Worm (Caenorhabditis elegans) whole organism, L1 larva: Measurements from ENCODE around the gene F32F2.4.

Source experiments
- C16A3.4 ChIP-seq: fragments of 150-350 bp; optimal IDR thresholded peaks from 2 replicates; lab custom pipeline; 2014; ENCODE audit warnings: missing biosample characterization, missing genetic modification characterization
- C34B4.2 ChIP-seq: sonication (generic microtip); optimal IDR thresholded peaks from 2 replicates; lab custom pipeline; 2017; ENCODE audit warnings: mild to moderate bottlenecking, missing genetic modification characterization, missing compliant biosample characterization
- F16B12.6 ChIP-seq: fragments of 150-350 bp; optimal IDR thresholded peaks from 2 replicates; lab custom pipeline; 2014; ENCODE audit warnings: missing biosample characterization, missing genetic modification characterization
- Y116A8C.19 ChIP-seq: sonication (generic microtip); optimal IDR thresholded peaks from 2 replicates; lab custom pipeline; 2016; ENCODE audit warnings: missing compliant biosample characterization, missing genetic modification characterization, borderline replicate concordance
- blmp-1 ChIP-seq: fragments of 150-350 bp; optimal IDR thresholded peaks from 2 replicates; lab custom pipeline; 2014; ENCODE audit warnings: missing biosample characterization, missing genetic modification characterization
- ceh-63 ChIP-seq: fragments of 200-800 bp; sonication (Bioruptor generic); optimal IDR thresholded peaks from 2 replicates; lab custom pipeline; 2018; ENCODE audit warnings: mild to moderate bottlenecking, missing genetic modification characterization, missing compliant biosample characterization
- ceh-82 ChIP-seq, 3 experiments: fragments of 150-350 bp in 1 of 3; sonication (generic microtip) in 2 of 3; optimal IDR thresholded peaks; 2 replicates each; lab custom pipeline; 2014 to 2017; ENCODE audit warnings: missing biosample characterization in 3 of 3, missing genetic modification characterization in 3 of 3
- ceh-88 ChIP-seq: fragments of 200-800 bp; sonication (Bioruptor generic); IDR thresholded peaks from 2 replicates; pipeline ENCODE4 v1.3.6; 2022; ENCODE audit warnings: missing genetic modification characterization, missing compliant biosample characterization
- dpl-1 ChIP-seq, 3 experiments: fragments of 150-350 bp in 2 of 3; sonication (generic microtip) in 1 of 3; optimal IDR thresholded peaks; 2 replicates each; lab custom pipeline; 2014 to 2017; ENCODE audit warnings: missing biosample characterization in 3 of 3, missing genetic modification characterization in 3 of 3, missing genetic modification reagents in 3 of 3
- dsc-1 ChIP-seq: sonication (generic microtip); optimal IDR thresholded peaks from 2 replicates; lab custom pipeline; 2016; ENCODE audit warnings: mild to moderate bottlenecking, missing genetic modification characterization, missing compliant biosample characterization
- efl-1 ChIP-seq, 4 experiments: fragments of 150-350 bp; optimal IDR thresholded peaks in 3 of 4; peaks in 1 of 4; 1 replicate in 1 of 4; 2 replicates in 3 of 4; lab custom pipeline; 2014; ENCODE audit warnings: missing biosample characterization in 2 of 4, missing genetic modification characterization in 2 of 4, missing genetic modification reagents in 2 of 4
- efl-3 ChIP-seq: fragments of 200-800 bp; sonication (Bioruptor generic); optimal IDR thresholded peaks from 2 replicates; lab custom pipeline; 2018; ENCODE audit warnings: mild to moderate bottlenecking, missing genetic modification characterization, missing compliant biosample characterization
- elt-2 ChIP-seq: sonication (generic microtip); optimal IDR thresholded peaks from 2 replicates; lab custom pipeline; 2016; ENCODE audit warnings: missing genetic modification characterization, mild to moderate bottlenecking, inconsistent platforms, missing compliant biosample characterization, missing genetic modification reagents
- elt-3 ChIP-seq, 6 experiments: fragments of 150-350 bp in 1 of 6; sonication (generic microtip); optimal IDR thresholded peaks; 2 replicates each; lab custom pipeline; 2017 to 2018; ENCODE audit warnings: missing biosample characterization in 6 of 6, missing genetic modification characterization in 6 of 6, inconsistent platforms in 1 of 6
- fkh-10 ChIP-seq: sonication (generic microtip); optimal IDR thresholded peaks from 2 replicates; lab custom pipeline; 2017; ENCODE audit warnings: missing biosample characterization, missing genetic modification reagents, missing genetic modification characterization
- fkh-8 ChIP-seq: sonication (generic microtip); optimal IDR thresholded peaks from 2 replicates; lab custom pipeline; 2016; ENCODE audit warnings: mild to moderate bottlenecking, missing genetic modification characterization, missing compliant biosample characterization
- fos-1 ChIP-seq: fragments of 150-350 bp; optimal IDR thresholded peaks from 2 replicates; lab custom pipeline; 2014; ENCODE audit warnings: missing biosample characterization, missing genetic modification characterization
- hlh-17 ChIP-seq: fragments of 200-800 bp; sonication (Bioruptor generic); optimal IDR thresholded peaks from 2 replicates; lab custom pipeline; 2018; ENCODE audit warnings: missing genetic modification characterization, mild to moderate bottlenecking, missing compliant biosample characterization, moderate library complexity, borderline replicate concordance
- hlh-4 ChIP-seq: sonication (generic microtip); optimal IDR thresholded peaks from 2 replicates; lab custom pipeline; 2016; ENCODE audit warnings: mild to moderate bottlenecking, missing genetic modification characterization, missing compliant biosample characterization
- isw-1 ChIP-seq: fragments of 200-800 bp; sonication (Bioruptor generic); IDR thresholded peaks from 2 replicates; pipeline ENCODE4 v1.3.6; 2022; ENCODE audit warnings: missing genetic modification characterization, missing compliant biosample characterization
- lin-14 ChIP-seq: fragments of 200-800 bp; sonication (Bioruptor generic); optimal IDR thresholded peaks from 2 replicates; lab custom pipeline; 2018; ENCODE audit warnings: mild to moderate bottlenecking, missing genetic modification characterization, moderate library complexity, missing compliant biosample characterization
- lin-15B ChIP-seq: fragments of 150-350 bp; sonication (generic microtip); optimal IDR thresholded peaks from 3 replicates; lab custom pipeline; 2014; ENCODE audit warnings: missing biosample characterization, missing genetic modification characterization
- lin-35 ChIP-seq, 2 experiments: fragments of 150-350 bp; optimal IDR thresholded peaks; 2 replicates each; lab custom pipeline; 2014; ENCODE audit warnings: missing biosample characterization in 2 of 2, missing genetic modification characterization in 2 of 2, missing genetic modification reagents in 2 of 2
- lir-3 ChIP-seq: sonication (generic microtip); optimal IDR thresholded peaks from 2 replicates; lab custom pipeline; 2016; ENCODE audit warnings: mild to moderate bottlenecking, missing genetic modification characterization, moderate library complexity, missing compliant biosample characterization; ENCODE audit not compliant: poor library complexity
- lsy-2 ChIP-seq, 2 experiments: fragments of 150-350 bp; optimal IDR thresholded peaks; 2 replicates each; lab custom pipeline; 2014; ENCODE audit warnings: missing biosample characterization in 2 of 2, missing genetic modification characterization in 2 of 2
- mab-9 ChIP-seq: fragments of 200-800 bp; sonication (Bioruptor generic); IDR thresholded peaks from 2 replicates; pipeline ENCODE4 v1.3.6; 2022; ENCODE audit warnings: missing genetic modification reagents, missing genetic modification characterization, missing compliant biosample characterization
- mef-2 ChIP-seq: fragments of 150-350 bp; optimal IDR thresholded peaks from 2 replicates; lab custom pipeline; 2014; ENCODE audit warnings: missing biosample characterization, missing genetic modification characterization
- mep-1 ChIP-seq: fragments of 150-350 bp; optimal IDR thresholded peaks from 2 replicates; lab custom pipeline; 2014; ENCODE audit warnings: missing biosample characterization, missing genetic modification characterization
- nhr-20 ChIP-seq: sonication (generic microtip); optimal IDR thresholded peaks from 2 replicates; lab custom pipeline; 2016; ENCODE audit warnings: mild to moderate bottlenecking, missing genetic modification characterization, missing compliant biosample characterization
- nhr-237 ChIP-seq: fragments of 150-350 bp; optimal IDR thresholded peaks from 2 replicates; lab custom pipeline; 2014; ENCODE audit warnings: missing biosample characterization, missing genetic modification characterization
- nhr-47 ChIP-seq: sonication (generic microtip); optimal IDR thresholded peaks from 2 replicates; lab custom pipeline; 2016; ENCODE audit warnings: mild to moderate bottlenecking, missing genetic modification characterization, moderate library complexity, missing compliant biosample characterization
- nhr-71 ChIP-seq: sonication (generic microtip); optimal IDR thresholded peaks from 2 replicates; lab custom pipeline; 2016; ENCODE audit warnings: mild to moderate bottlenecking, missing genetic modification characterization, moderate library complexity, missing compliant biosample characterization
- nhr-76 ChIP-seq: sonication (generic microtip); optimal IDR thresholded peaks from 2 replicates; lab custom pipeline; 2017; ENCODE audit warnings: missing biosample characterization, missing genetic modification characterization
- nhr-77 ChIP-seq: fragments of 150-350 bp; optimal IDR thresholded peaks from 2 replicates; lab custom pipeline; 2014; ENCODE audit warnings: missing biosample characterization, missing genetic modification characterization
- nhr-90 ChIP-seq: sonication (generic microtip); optimal IDR thresholded peaks from 2 replicates; lab custom pipeline; 2016; ENCODE audit warnings: mild to moderate bottlenecking, missing genetic modification characterization, missing compliant biosample characterization; ENCODE audit not compliant: poor library complexity
- pax-3 ChIP-seq: fragments of 200-800 bp; sonication (Bioruptor generic); optimal IDR thresholded peaks from 2 replicates; lab custom pipeline; 2018; ENCODE audit warnings: mild to moderate bottlenecking, missing genetic modification characterization, moderate library complexity, missing compliant biosample characterization
- pqm-1 ChIP-seq: sonication (generic microtip); optimal IDR thresholded peaks from 3 replicates; lab custom pipeline; 2017; ENCODE audit warnings: missing biosample characterization, missing genetic modification characterization
- rnt-1 ChIP-seq: sonication (generic microtip); optimal IDR thresholded peaks from 2 replicates; lab custom pipeline; 2016; ENCODE audit warnings: mild to moderate bottlenecking, missing genetic modification characterization, moderate library complexity, missing compliant biosample characterization
- snu-23 ChIP-seq: sonication (generic microtip); optimal IDR thresholded peaks from 2 replicates; lab custom pipeline; 2016; ENCODE audit warnings: missing genetic modification characterization, missing compliant biosample characterization
- sup-37 ChIP-seq: fragments of 200-800 bp; sonication (Bioruptor generic); optimal IDR thresholded peaks from 2 replicates; lab custom pipeline; 2018; ENCODE audit warnings: mild to moderate bottlenecking, missing genetic modification characterization, missing compliant biosample characterization
- swsn-7 ChIP-seq: sonication (generic microtip); optimal IDR thresholded peaks from 2 replicates; lab custom pipeline; 2016; ENCODE audit warnings: missing genetic modification characterization, missing compliant biosample characterization
- tlp-1 ChIP-seq: fragments of 150-350 bp; optimal IDR thresholded peaks from 2 replicates; lab custom pipeline; 2014; ENCODE audit warnings: missing biosample characterization, missing genetic modification characterization
- unc-30 ChIP-seq: sonication (generic microtip); optimal IDR thresholded peaks from 2 replicates; lab custom pipeline; 2017; ENCODE audit warnings: missing biosample characterization, missing genetic modification characterization
- unc-98 ChIP-seq: fragments of 200-800 bp; sonication (Bioruptor generic); IDR thresholded peaks from 2 replicates; pipeline ENCODE4 v1.3.6; 2022; ENCODE audit warnings: missing genetic modification characterization, missing compliant biosample characterization
- vab-15 ChIP-seq: sonication (generic microtip); optimal IDR thresholded peaks from 2 replicates; lab custom pipeline; 2017; ENCODE audit warnings: missing genotype, mild to moderate bottlenecking, missing genetic modification characterization, missing compliant biosample characterization
- ztf-4 ChIP-seq: fragments of 150-350 bp; optimal IDR thresholded peaks from 2 replicates; lab custom pipeline; 2014; ENCODE audit warnings: missing biosample characterization, missing genetic modification characterization

F32F2.4 gene

DNA sequence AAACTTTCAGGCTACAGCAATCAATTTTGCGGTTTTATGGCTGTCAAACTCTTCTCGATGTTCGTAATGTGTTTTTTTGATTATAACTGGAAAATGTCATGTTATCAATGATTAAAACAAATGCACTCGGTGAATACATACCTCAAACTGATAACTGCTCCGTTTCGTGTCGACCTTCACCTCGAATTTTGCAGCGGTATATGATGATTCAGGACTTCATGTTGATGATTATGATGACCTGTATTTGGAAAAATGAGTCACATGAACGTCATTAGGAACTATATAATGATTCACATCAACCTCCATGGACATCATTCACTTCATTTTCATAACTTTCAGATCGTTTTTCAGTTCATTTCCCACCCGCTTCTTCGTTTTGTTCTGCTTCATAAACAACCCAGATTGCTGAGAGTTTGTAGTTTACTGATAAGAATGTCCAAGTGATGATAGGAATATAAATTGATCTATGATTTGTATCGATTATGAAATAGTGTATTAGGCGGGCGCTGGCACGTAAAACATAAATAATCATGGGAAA, 13.2 kb upstream of the F32F2.4 start:
- TF ChIP-seq nhr-90 (tag; lab: Kevin White, UChicago) = peak; percentile 20
- TF ChIP-seq lsy-2 (tag; optimal IDR thresholded peaks at IDR 0.05; lab: Kevin White, UChicago) = no peak
- TF ChIP-seq efl-1 (optimal IDR thresholded peaks at IDR 0.05; lab: Kevin White, UChicago) = no peak
- peak in 1 of 2 experiments; percentile 86 for TF ChIP-seq efl-1 (GFP tag; optimal IDR thresholded peaks at IDR 0.05 in 1 of 2; lab: Kevin White, UChicago)
- TF ChIP-seq pax-3 (tag; lab: Kevin White, UChicago) = peak; percentile 62
- TF ChIP-seq nhr-71 (tag; lab: Kevin White, UChicago) = peak; percentile 45
- no peak for TF ChIP-seq unc-98 (GFP tag; lab: Robert Waterston, UW)
- peak; percentile 93 for TF ChIP-seq elt-2 (tag; lab: Kevin White, UChicago)
- TF ChIP-seq nhr-20 (tag; lab: Kevin White, UChicago) = peak; percentile 57
- TF ChIP-seq lin-35 (GFP tag; optimal IDR thresholded peaks at IDR 0.05; lab: Kevin White, UChicago) = peak in 1 of 2 experiments; percentile 0
- peak; percentile 22 for TF ChIP-seq lin-14
- TF ChIP-seq C34B4.2 (tag; lab: Kevin White, UChicago) = no peak
- no peak for TF ChIP-seq nhr-47
- TF ChIP-seq elt-3 (tag; optimal IDR thresholded peaks at IDR 0.05; lab: Kevin White, UChicago) = peak in 1 of 6 experiments; percentile 18

DNA sequence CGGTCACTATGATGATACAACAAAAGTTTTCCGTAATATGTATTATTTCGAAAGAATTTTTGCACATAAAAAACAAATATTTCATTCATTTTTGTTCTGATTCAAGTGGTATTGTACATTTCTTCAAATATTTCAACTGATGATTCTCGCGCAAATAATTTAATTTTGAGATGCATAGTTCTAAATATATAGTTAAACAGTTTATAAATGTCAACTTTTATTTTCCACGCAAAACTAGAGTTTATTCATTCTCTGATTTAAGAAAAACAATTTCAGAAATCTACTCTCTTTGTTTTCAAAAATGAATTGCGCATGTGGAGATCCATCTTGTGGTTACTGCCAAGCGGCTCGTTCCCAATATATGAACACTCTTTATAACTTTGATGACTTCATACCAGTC, 11.8 kb upstream of the F32F2.4 start, which contains the start of gene zip-5:
Gene zip-5 (plus strand): TSS at position 301 of the 400 bp plus-strand sequence.
- TF ChIP-seq nhr-71 (tag; lab: Kevin White, UChicago) = no peak
- TF ChIP-seq isw-1 = no peak
- TF ChIP-seq F16B12.6 (tag; lab: Kevin White, UChicago) = no peak
- no peak for TF ChIP-seq ceh-63 (GFP tag; lab: Kevin White, UChicago)
- TF ChIP-seq nhr-237 (tag; lab: Kevin White, UChicago) = no peak
- no peak for TF ChIP-seq pqm-1 (tag; lab: Kevin White, UChicago)
- TF ChIP-seq efl-1 (optimal IDR thresholded peaks at IDR 0.05; lab: Kevin White, UChicago) = no peak
- TF ChIP-seq efl-1 (GFP tag; optimal IDR thresholded peaks at IDR 0.05 in 1 of 2; lab: Kevin White, UChicago) = no peak
- no peak for TF ChIP-seq unc-30 (tag; lab: Kevin White, UChicago)
- TF ChIP-seq, all 84 proteins: peak for 0

DNA sequence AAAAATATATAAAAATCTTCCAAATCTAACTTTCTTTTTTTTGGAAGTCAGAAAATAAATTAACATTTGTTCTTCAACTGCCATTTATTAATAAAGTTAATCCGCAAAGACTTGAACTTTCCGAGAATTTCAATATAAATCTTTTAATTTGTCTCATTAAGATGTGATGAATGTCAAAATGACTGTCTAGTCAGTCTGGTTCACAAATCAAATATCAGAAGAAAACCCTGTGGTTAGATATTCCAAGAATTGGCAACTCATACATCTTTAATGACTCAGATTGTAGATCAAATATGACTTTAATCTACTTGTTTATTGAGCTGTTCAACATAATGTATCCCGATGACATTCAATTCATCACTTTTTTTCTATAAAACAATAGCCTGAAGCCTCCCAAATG, 10.4 kb upstream of the F32F2.4 start:
- TF ChIP-seq ceh-82 (tag; optimal IDR thresholded peaks at IDR 0.05; lab: Kevin White, UChicago) (no peak), mab-9 (no peak), ztf-4 (tag; lab: Kevin White, UChicago) (no peak), ceh-63 (GFP tag; lab: Kevin White, UChicago) (no peak), hlh-4 (no peak), elt-2 (tag; lab: Kevin White, UChicago) (no peak), hlh-17 (GFP tag; lab: Kevin White, UChicago) (no peak), mef-2 (tag; lab: Kevin White, UChicago) (no peak), unc-98 (GFP tag; lab: Robert Waterston, UW) (no peak), rnt-1 (tag; lab: Kevin White, UChicago) (no peak), mep-1 (tag; lab: Kevin White, UChicago) (no peak), nhr-76 (tag; lab: Kevin White, UChicago) (no peak), fos-1 (tag; lab: Kevin White, UChicago) (no peak), lir-3 (tag; lab: Kevin White, UChicago) (no peak), nhr-77 (tag; lab: Kevin White, UChicago) (no peak), efl-3 (GFP tag; lab: Kevin White, UChicago) (no peak), dsc-1 (tag; lab: Kevin White, UChicago) (peak; percentile 99), vab-15 (no peak), dpl-1 (GFP tag; optimal IDR thresholded peaks at IDR 0.05; lab: Kevin White, UChicago) (no peak), blmp-1 (no peak), sup-37 (no peak), snu-23 (GFP tag; lab: Kevin White, UChicago) (no peak), ceh-88 (GFP tag; lab: Robert Waterston, UW) (no peak), fkh-8 (tag; lab: Kevin White, UChicago) (peak; percentile 58), tlp-1 (tag; lab: Kevin White, UChicago) (no peak), nhr-20 (tag; lab: Kevin White, UChicago) (no peak), C16A3.4 (tag; lab: Kevin White, UChicago) (no peak), Y116A8C.19 (tag; lab: Kevin White, UChicago) (no peak), lin-15B (no peak), fkh-10 (GFP tag; lab: Kevin White, UChicago) (no peak), efl-1 (optimal IDR thresholded peaks at IDR 0.05; lab: Kevin White, UChicago) (no peak), efl-1 (GFP tag; optimal IDR thresholded peaks at IDR 0.05 in 1 of 2; lab: Kevin White, UChicago) (no peak), swsn-7 (no peak), lin-35 (GFP tag; optimal IDR thresholded peaks at IDR 0.05; lab: Kevin White, UChicago) (no peak)
